Fruit fly (Drosophila melanogaster) whole organism, embryonic: ENCODE measurements around the gene Prosbeta6.

Experiments
- CG10366 ChIP-seq: fragments of 200-800 bp; sonication (Bioruptor generic); IDR thresholded peaks from 2 replicates; pipeline ENCODE4 v1.3.6; 2022; ENCODE audit warnings: missing biosample characterization, missing genetic modification characterization
- CG10431 ChIP-seq: fragments of 200-800 bp; sonication (Bioruptor generic); optimal IDR thresholded peaks from 3 replicates; lab custom pipeline; 2018; ENCODE audit warnings: missing biosample characterization, mild to moderate bottlenecking, missing genetic modification characterization
- CG10543 ChIP-seq: fragments of 200-800 bp; sonication (Bioruptor generic); optimal IDR thresholded peaks from 3 replicates; lab custom pipeline; 2017; ENCODE audit warnings: missing biosample characterization, mild to moderate bottlenecking, missing genetic modification characterization, moderate library complexity
- CG10979 ChIP-seq: fragments of 200-800 bp; sonication (Bioruptor generic); optimal IDR thresholded peaks from 2 replicates; lab custom pipeline; 2018; ENCODE audit warnings: missing biosample characterization, mild to moderate bottlenecking, missing genetic modification characterization, moderate library complexity
- CG11398 ChIP-seq: fragments of 200-800 bp; sonication (Bioruptor generic); optimal IDR thresholded peaks from 2 replicates; lab custom pipeline; 2016; ENCODE audit warnings: missing biosample characterization, missing genetic modification characterization
- CG11504 ChIP-seq: fragments of 200-800 bp; sonication (Bioruptor generic); optimal IDR thresholded peaks from 3 replicates; lab custom pipeline; 2019; ENCODE audit warnings: missing biosample characterization, mild to moderate bottlenecking, missing genetic modification characterization, moderate library complexity
- CG11560 ChIP-seq: fragments of 200-800 bp; sonication (Bioruptor generic); IDR thresholded peaks from 3 replicates; pipeline ENCODE4 v1.3.6; 2022; ENCODE audit warnings: missing biosample characterization, missing genetic modification characterization
- CG12219 ChIP-seq: fragments of 200-800 bp; sonication (Bioruptor generic); optimal IDR thresholded peaks from 3 replicates; lab custom pipeline; 2018; ENCODE audit warnings: missing biosample characterization, mild to moderate bottlenecking, missing genetic modification characterization
- CG12236 ChIP-seq: fragments of 200-800 bp; sonication (Bioruptor generic); optimal IDR thresholded peaks from 2 replicates; lab custom pipeline; 2016; ENCODE audit warnings: missing biosample characterization, missing genetic modification characterization
- CG12942 ChIP-seq: fragments of 200-800 bp; sonication (Bioruptor generic); optimal IDR thresholded peaks from 3 replicates; lab custom pipeline; 2016; ENCODE audit warnings: missing biosample characterization, missing genetic modification characterization
- CG15514 ChIP-seq: fragments of 200-800 bp; sonication (Bioruptor generic); optimal IDR thresholded peaks from 3 replicates; lab custom pipeline; 2017; ENCODE audit warnings: missing biosample characterization, missing genetic modification characterization, mild to moderate bottlenecking, moderate library complexity, missing genetic modification reagents
- CG2129 ChIP-seq: fragments of 200-800 bp; sonication (Bioruptor generic); IDR thresholded peaks from 2 replicates; pipeline ENCODE4 v1.3.6; 2022; ENCODE audit warnings: missing biosample characterization, missing genetic modification characterization; ENCODE audit not compliant: partially characterized antibody
- CG31441 ChIP-seq: fragments of 200-800 bp; sonication (Bioruptor generic); IDR thresholded peaks from 2 replicates; pipeline ENCODE4 v1.3.6; 2022; ENCODE audit warnings: missing biosample characterization, missing genetic modification characterization
- CG3163 ChIP-seq: fragments of 200-800 bp; sonication (Bioruptor generic); optimal IDR thresholded peaks from 3 replicates; lab custom pipeline; 2016; ENCODE audit warnings: missing biosample characterization, missing genetic modification characterization
- CG3847 ChIP-seq: fragments of 200-800 bp; sonication (Bioruptor generic); IDR thresholded peaks from 2 replicates; pipeline ENCODE4 v1.3.6; 2022; ENCODE audit warnings: missing biosample characterization, missing genetic modification characterization
- CG4820 ChIP-seq: fragments of 200-800 bp; sonication (Bioruptor generic); optimal IDR thresholded peaks from 3 replicates; lab custom pipeline; 2016; ENCODE audit warnings: missing biosample characterization, missing genetic modification characterization
- CG5245 ChIP-seq: fragments of 200-800 bp; sonication (Bioruptor generic); optimal IDR thresholded peaks from 3 replicates; lab custom pipeline; 2016; ENCODE audit warnings: missing biosample characterization, missing genetic modification characterization
- CG7786 ChIP-seq: fragments of 200-800 bp; sonication (Bioruptor generic); optimal IDR thresholded peaks from 2 replicates; lab custom pipeline; 2016; ENCODE audit warnings: missing biosample characterization, missing genetic modification characterization
- CG9876 ChIP-seq: fragments of 200-800 bp; sonication (Bioruptor generic); optimal IDR thresholded peaks from 2 replicates; lab custom pipeline; 2016; ENCODE audit warnings: missing biosample characterization, missing genetic modification characterization
- CG9932 ChIP-seq: fragments of 200-800 bp; sonication (Bioruptor generic); IDR thresholded peaks from 2 replicates; pipeline ENCODE4 v1.3.6; 2022; ENCODE audit warnings: missing biosample characterization, missing genetic modification characterization
- Deaf1 ChIP-seq: fragments of 200-800 bp; optimal IDR thresholded peaks from 3 replicates; lab custom pipeline; 2019; ENCODE audit warnings: missing biosample characterization, mild to moderate bottlenecking, missing genetic modification characterization, moderate library complexity
- Dek ChIP-seq: fragments of 200-800 bp; sonication (Bioruptor generic); optimal IDR thresholded peaks from 3 replicates; lab custom pipeline; 2019; ENCODE audit warnings: missing biosample characterization, mild to moderate bottlenecking, missing genetic modification characterization, moderate library complexity
- Dll ChIP-seq: fragments of 200-800 bp; sonication (Bioruptor generic); IDR thresholded peaks from 4 replicates; pipeline ENCODE4 v1.3.6; 2022; ENCODE audit warnings: missing biosample characterization, missing genetic modification characterization; ENCODE audit not compliant: partially characterized antibody
- Meics ChIP-seq: fragments of 200-800 bp; sonication (Bioruptor generic); optimal IDR thresholded peaks from 2 replicates; lab custom pipeline; 2017; ENCODE audit warnings: missing biosample characterization, mild to moderate bottlenecking, missing genetic modification characterization
- Trl ChIP-seq, 3 experiments: fragments of >200 bp in 2 of 3; fragments of 200-800 bp in 1 of 3; sonication (Bioruptor generic) in 1 of 3; optimal IDR thresholded peaks; 2 replicates in 1 of 3; 3 replicates in 2 of 3; lab custom pipeline; 2016 to 2017; ENCODE audit warnings: missing biosample characterization in 1 of 3, missing genetic modification characterization in 1 of 3
- al ChIP-seq: fragments of 200-800 bp; sonication (Bioruptor generic); IDR thresholded peaks from 2 replicates; pipeline ENCODE4 v1.3.6; 2022; ENCODE audit warnings: missing biosample characterization, missing genetic modification characterization
- bigmax ChIP-seq: fragments of 200-800 bp; sonication (Bioruptor generic); optimal IDR thresholded peaks from 2 replicates; lab custom pipeline; 2018; ENCODE audit warnings: missing biosample characterization, mild to moderate bottlenecking, missing genetic modification characterization
- bsh ChIP-seq, 2 experiments: fragments of 200-800 bp; sonication (Bioruptor generic); optimal IDR thresholded peaks; 2 replicates each; lab custom pipeline; 2017 to 2018; ENCODE audit warnings: mild to moderate bottlenecking in 2 of 2, missing biosample characterization in 2 of 2, missing genetic modification characterization in 2 of 2, moderate library complexity in 1 of 2
- chif ChIP-seq, 2 experiments: fragments of 200-800 bp; sonication (Bioruptor generic); optimal IDR thresholded peaks; 3 replicates each; lab custom pipeline; 2016; ENCODE audit warnings: missing biosample characterization in 2 of 2, missing genetic modification characterization in 2 of 2
- cwo ChIP-seq: fragments of 200-800 bp; sonication (Bioruptor generic); optimal IDR thresholded peaks from 3 replicates; lab custom pipeline; 2017; ENCODE audit warnings: missing biosample characterization, missing genetic modification characterization, mild to moderate bottlenecking, moderate library complexity, missing genetic modification reagents
- esg ChIP-seq: fragments of 200-800 bp; sonication (Bioruptor generic); conservative IDR thresholded peaks from 2 replicates; pipeline ENCODE4 v1.3.6; 2022; ENCODE audit warnings: missing biosample characterization, missing genetic modification characterization
- eyg ChIP-seq: fragments of 200-800 bp; sonication (Bioruptor generic); optimal IDR thresholded peaks from 3 replicates; lab custom pipeline; 2016; ENCODE audit warnings: missing biosample characterization, missing genetic modification characterization
- fd3F ChIP-seq: fragments of 200-800 bp; sonication (Bioruptor generic); optimal IDR thresholded peaks from 2 replicates; lab custom pipeline; 2018; ENCODE audit warnings: missing biosample characterization, mild to moderate bottlenecking, missing genetic modification characterization, moderate library complexity
- grau ChIP-seq: fragments of 200-800 bp; optimal IDR thresholded peaks from 3 replicates; lab custom pipeline; 2019; ENCODE audit warnings: missing biosample characterization, mild to moderate bottlenecking, missing genetic modification characterization, moderate library complexity
- hbn ChIP-seq: fragments of 200-800 bp; sonication (Bioruptor generic); IDR thresholded peaks from 2 replicates; pipeline ENCODE4 v1.3.6; 2022; ENCODE audit warnings: missing biosample characterization, missing genetic modification characterization; ENCODE audit not compliant: partially characterized antibody
- insv ChIP-seq, 2 experiments: fragments of 200-800 bp; sonication (Bioruptor generic); optimal IDR thresholded peaks; 3 replicates each; lab custom pipeline; 2016 to 2018; ENCODE audit warnings: missing biosample characterization in 2 of 2, missing genetic modification characterization in 2 of 2
- lab ChIP-seq: fragments of 200-800 bp; sonication (Bioruptor generic); optimal IDR thresholded peaks from 3 replicates; lab custom pipeline; 2017; ENCODE audit warnings: missing biosample characterization, missing genetic modification characterization, mild to moderate bottlenecking, moderate library complexity, missing genetic modification reagents
- maf-S ChIP-seq: fragments of 200-800 bp; sonication (Bioruptor generic); optimal IDR thresholded peaks from 2 replicates; lab custom pipeline; 2016; ENCODE audit warnings: missing biosample characterization, missing genetic modification characterization
- nerfin-2 ChIP-seq: fragments of 200-800 bp; sonication (Bioruptor generic); IDR thresholded peaks from 2 replicates; pipeline ENCODE4 v1.3.6; 2022; ENCODE audit warnings: missing biosample characterization, missing genetic modification characterization; ENCODE audit not compliant: partially characterized antibody
- org-1 ChIP-seq: fragments of 200-800 bp; sonication (Bioruptor generic); optimal IDR thresholded peaks from 2 replicates; lab custom pipeline; 2017; ENCODE audit warnings: missing biosample characterization, missing genetic modification characterization
- pho ChIP-seq: fragments of 200-800 bp; sonication (Bioruptor generic); optimal IDR thresholded peaks from 2 replicates; lab custom pipeline; 2016; ENCODE audit warnings: missing biosample characterization, missing genetic modification characterization
- pita ChIP-seq: fragments of 200-800 bp; sonication (Bioruptor generic); optimal IDR thresholded peaks from 2 replicates; lab custom pipeline; 2017; ENCODE audit warnings: missing biosample characterization, mild to moderate bottlenecking, missing genetic modification characterization
- pzg ChIP-seq: fragments of 200-800 bp; sonication (Bioruptor generic); optimal IDR thresholded peaks from 3 replicates; lab custom pipeline; 2018; ENCODE audit warnings: missing biosample characterization, mild to moderate bottlenecking, missing genetic modification characterization, moderate library complexity
- repo ChIP-seq: fragments of 200-800 bp; sonication (Bioruptor generic); optimal IDR thresholded peaks from 2 replicates; lab custom pipeline; 2016; ENCODE audit warnings: missing biosample characterization, missing genetic modification characterization
- run ChIP-seq: fragments of 200-800 bp; sonication (Bioruptor generic); optimal IDR thresholded peaks from 3 replicates; lab custom pipeline; 2018; ENCODE audit warnings: missing biosample characterization, mild to moderate bottlenecking, missing genetic modification characterization
- stc ChIP-seq: fragments of 200-800 bp; sonication (Bioruptor generic); IDR thresholded peaks from 2 replicates; pipeline ENCODE4 v1.3.6; 2022; ENCODE audit warnings: missing biosample characterization, missing genetic modification characterization
- stwl ChIP-seq: fragments of 200-800 bp; sonication (Bioruptor generic); optimal IDR thresholded peaks from 3 replicates; lab custom pipeline; 2018; ENCODE audit warnings: missing biosample characterization, mild to moderate bottlenecking, missing genetic modification characterization, moderate library complexity
- vvl ChIP-seq: fragments of 200-800 bp; sonication (Bioruptor generic); IDR thresholded peaks from 2 replicates; pipeline ENCODE4 v1.3.6; 2022; ENCODE audit warnings: missing biosample characterization, missing genetic modification characterization
- wor ChIP-seq: fragments of 200-800 bp; sonication (Bioruptor generic); IDR thresholded peaks from 2 replicates; pipeline ENCODE4 v1.3.6; 2022; ENCODE audit warnings: missing biosample characterization, missing genetic modification characterization

Prosbeta6 gene

DNA sequence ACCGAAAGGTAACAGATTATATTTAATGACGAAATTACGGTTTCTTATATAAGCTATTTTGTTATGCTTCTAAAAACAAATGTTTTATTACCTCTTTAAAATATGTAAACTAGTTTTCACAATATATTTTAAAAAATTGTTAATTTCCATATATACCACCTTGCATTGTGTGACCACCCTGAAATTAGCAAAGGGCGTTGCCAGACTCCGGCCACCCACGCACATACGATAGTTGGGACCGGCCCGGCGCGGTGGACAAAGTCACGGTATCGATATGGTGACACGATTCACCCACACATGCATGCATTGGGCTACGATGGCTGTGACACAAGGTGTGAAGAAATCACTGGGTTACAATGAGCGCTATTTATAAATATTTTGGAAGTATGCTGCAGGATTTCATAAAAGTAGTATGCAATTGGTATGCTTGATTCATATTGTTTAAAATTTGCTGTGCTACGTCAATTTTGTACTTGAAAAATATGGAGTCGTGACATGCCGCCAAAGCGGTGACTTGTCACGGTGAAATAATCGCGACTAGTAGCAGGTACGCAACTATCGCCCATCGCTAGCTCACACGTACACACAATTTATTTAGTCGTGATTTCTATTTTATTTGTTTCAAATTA lies 22.1 kb downstream of the Prosbeta6 start (continued):
- peak; percentile 86 for TF ChIP-seq nerfin-2 (GFP tag; lab: Robert Waterston, UW)
- no peak for TF ChIP-seq lab (GFP tag; lab: Kevin White, UChicago)
- no peak for TF ChIP-seq CG11560 (tag; lab: Robert Waterston, UW)
- TF ChIP-seq Trl (optimal IDR thresholded peaks at IDR 0.05; lab: Kevin White, UChicago), result no peak
- peak; percentile 42 for TF ChIP-seq Trl (GFP tag; optimal IDR thresholded peaks at IDR 0.05; lab: Kevin White, UChicago)
- peak; percentile 32 for TF ChIP-seq CG9876 (GFP tag; lab: Kevin White, UChicago)
- peak in 1 of 2 experiments; percentile 57 for TF ChIP-seq bsh (GFP tag; optimal IDR thresholded peaks at IDR 0.05; lab: Kevin White, UChicago)
- TF ChIP-seq CG2129 (GFP tag; lab: Robert Waterston, UW), result peak; percentile 90
- peak; percentile 42 for TF ChIP-seq wor (GFP tag; lab: Robert Waterston, UW)
- peak; percentile 39 for TF ChIP-seq CG12942 (GFP tag; lab: Kevin White, UChicago)
- TF ChIP-seq cwo (GFP tag; lab: Kevin White, UChicago), result peak; percentile 24
- peak; percentile 67 for TF ChIP-seq CG7786 (GFP tag; lab: Kevin White, UChicago)
- no peak for TF ChIP-seq esg (GFP tag; lab: Robert Waterston, UW)
- TF ChIP-seq pho (GFP tag; lab: Kevin White, UChicago), result peak; percentile 67
- TF ChIP-seq maf-S (GFP tag; lab: Kevin White, UChicago), result peak; percentile 8
- peak; percentile 92 for TF ChIP-seq pzg (GFP tag; lab: Kevin White, UChicago)
- TF ChIP-seq CG3163 (GFP tag; lab: Kevin White, UChicago), result peak; percentile 13
- peak; percentile 55 for TF ChIP-seq CG10366
- TF ChIP-seq insv (GFP tag; optimal IDR thresholded peaks at IDR 0.05; lab: Kevin White, UChicago), result peak in 1 of 2 experiments; percentile 6
- TF ChIP-seq vvl (GFP tag; lab: Robert Waterston, UW), result peak; percentile 79
- TF ChIP-seq CG10979, result no peak
- peak; percentile 54 for TF ChIP-seq CG11398 (GFP tag; lab: Kevin White, UChicago)
- no peak for TF ChIP-seq CG12236 (GFP tag; lab: Kevin White, UChicago)
- peak; percentile 68 for TF ChIP-seq Dek (tag; lab: Kevin White, UChicago)
- peak; percentile 61 for TF ChIP-seq eyg
- TF ChIP-seq chif (GFP tag; optimal IDR thresholded peaks at IDR 0.05; lab: Kevin White, UChicago), result peak; percentile 9 to 36
- TF ChIP-seq Dll (GFP tag; lab: Robert Waterston, UW), result peak; percentile 98
- TF ChIP-seq run, result no peak
- TF ChIP-seq Deaf1 (tag; lab: Kevin White, UChicago), result no peak
- TF ChIP-seq stwl, result peak; percentile 34
- no peak for TF ChIP-seq pita
- peak; percentile 21 for TF ChIP-seq fd3F (GFP tag; lab: Kevin White, UChicago)
- TF ChIP-seq CG3847 (GFP tag; lab: Robert Waterston, UW), result peak; percentile 79
- peak; percentile 57 for TF ChIP-seq CG10543 (GFP tag; lab: Kevin White, UChicago)
- no peak for TF ChIP-seq CG11504
- peak; percentile 37 for TF ChIP-seq CG5245 (GFP tag; lab: Kevin White, UChicago)
- peak; percentile 69; the same call in 1 of the 2 replicates for TF ChIP-seq stc
- TF ChIP-seq CG9932 (GFP tag; lab: Robert Waterston, UW), result peak; percentile 87
- no peak for TF ChIP-seq org-1 (GFP tag; lab: Kevin White, UChicago)
- peak; percentile 14 for TF ChIP-seq repo (GFP tag; lab: Kevin White, UChicago)
- TF ChIP-seq bigmax, result no peak
- peak; percentile 20; the same call in 1 of the 2 replicates for TF ChIP-seq al (GFP tag; lab: Robert Waterston, UW)
- peak; percentile 99 for TF ChIP-seq CG31441 (GFP tag; lab: Robert Waterston, UW)
- peak; percentile 69 for TF ChIP-seq CG15514 (GFP tag; lab: Kevin White, UChicago)
- peak; percentile 26 for TF ChIP-seq CG4820 (GFP tag; lab: Kevin White, UChicago)
- peak; percentile 64 for TF ChIP-seq CG10431 (GFP tag; lab: Kevin White, UChicago)
- peak; percentile 63 for TF ChIP-seq grau (tag; lab: Kevin White, UChicago)
- peak; percentile 95 for TF ChIP-seq hbn
- TF ChIP-seq CG12219 (GFP tag; lab: Kevin White, UChicago), result no peak
- TF ChIP-seq Meics (GFP tag; lab: Kevin White, UChicago), result peak; percentile 37
